Fruit fly (Drosophila melanogaster): Measurements from ENCODE around the gene CG33253.

The CG33253 gene

DNA sequence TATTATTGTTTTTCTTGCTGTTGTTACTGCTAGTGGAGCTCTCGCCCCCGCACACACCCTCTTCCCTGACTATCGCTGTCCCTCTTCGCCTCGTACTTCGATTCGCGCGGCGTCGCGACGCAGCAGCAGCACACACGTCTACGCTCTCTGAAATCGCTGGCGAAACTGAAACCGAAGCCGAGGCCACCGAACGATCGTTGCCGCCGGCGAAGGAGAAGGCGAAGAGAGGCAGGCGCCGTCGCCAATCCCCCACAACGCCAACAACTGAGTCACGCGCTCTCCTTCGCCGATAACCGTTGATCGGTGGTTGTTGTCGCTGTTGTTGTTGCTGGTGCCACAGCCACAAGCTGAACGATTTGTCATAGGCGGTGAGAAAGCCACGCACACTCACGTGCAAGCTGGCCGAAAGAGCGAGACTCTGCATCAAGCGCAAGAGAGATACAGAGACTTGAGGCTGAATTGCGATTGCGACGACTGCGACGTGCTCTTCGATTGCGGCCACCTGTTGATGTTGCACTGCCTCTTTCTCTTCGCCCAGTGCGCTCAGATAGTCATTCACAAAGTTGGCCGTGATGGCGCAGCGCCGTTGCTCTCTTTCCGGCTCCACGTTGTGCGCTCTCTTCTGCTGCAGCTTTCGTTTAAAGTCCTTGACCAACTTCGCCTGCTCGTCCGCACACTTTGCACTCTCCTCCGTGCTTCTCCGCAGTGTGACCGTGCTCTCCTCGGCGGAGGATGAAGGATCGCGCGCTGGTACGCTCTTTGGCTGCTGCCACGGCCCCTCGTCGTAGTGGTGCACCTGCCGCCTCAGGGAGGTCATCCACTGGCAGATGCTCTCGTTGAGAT, 29.7 kb upstream of the CG33253 start (continued):
- TF ChIP-seq CG34376 (GFP tag; optimal IDR thresholded peaks at IDR 0.05) (peak; percentile 61), Optix (GFP tag; IDR thresholded peaks at IDR 0.05) (no peak), odd (GFP tag; optimal IDR thresholded peaks at IDR 0.05) (no peak), C15 (GFP tag; IDR thresholded peaks at IDR 0.05) (no peak), CG17912 (GFP tag; optimal IDR thresholded peaks at IDR 0.05) (no peak), Atf3 (GFP tag; optimal IDR thresholded peaks at IDR 0.05) (no peak)

DNA sequence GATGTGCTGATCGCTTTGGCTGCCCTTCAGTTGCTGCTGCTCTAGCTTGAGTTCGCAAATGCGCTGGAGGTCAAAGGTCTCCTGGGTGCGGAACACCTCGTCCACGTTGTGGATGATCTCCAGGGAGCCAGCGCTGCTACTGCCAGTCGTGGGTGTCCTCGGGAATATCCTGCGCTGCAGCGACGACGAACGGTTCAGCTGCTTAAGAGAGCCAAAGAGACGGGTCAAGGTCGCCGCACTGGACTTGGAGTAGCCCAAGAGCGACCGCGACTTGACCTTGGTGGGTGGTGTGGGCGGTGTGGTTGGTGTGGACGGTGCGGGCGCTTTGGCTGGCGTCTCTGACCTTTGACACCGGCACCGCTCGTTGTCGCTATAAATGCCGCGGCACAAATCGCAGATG, 29.0 kb upstream of the CG33253 start:
- TF ChIP-seq Hr78 (GFP tag; optimal IDR thresholded peaks at IDR 0.05): peak in 1 of 2 experiments; percentile 95
- TF ChIP-seq abd-A (tag; optimal IDR thresholded peaks at IDR 0.05): no peak

dm6 chrX:19154998-19155397, 28.2 kb upstream of the CG33253 start:
- peak; percentile 86 for TF ChIP-seq CG8089 (GFP tag; optimal IDR thresholded peaks at IDR 0.05)
- TF ChIP-seq vvl (GFP tag; IDR thresholded peaks at IDR 0.05): peak; percentile 95
- TF ChIP-seq CG2889 (GFP tag; IDR thresholded peaks at IDR 0.05): peak; percentile 61; the same call in 1 of the 3 replicates
- TF ChIP-seq otp (GFP tag; IDR thresholded peaks at IDR 0.05): peak; percentile 93
- TF ChIP-seq CG18476 (GFP tag; optimal IDR thresholded peaks at IDR 0.05): peak; percentile 65
- peak; percentile 28 for TF ChIP-seq CG9797 (GFP tag; optimal IDR thresholded peaks at IDR 0.05)
- TF ChIP-seq CG33213 (GFP tag; optimal IDR thresholded peaks at IDR 0.05): peak; percentile 83
- TF ChIP-seq odd (GFP tag; optimal IDR thresholded peaks at IDR 0.05): peak; percentile 63
- peak; percentile 88 for TF ChIP-seq sim (GFP tag; IDR thresholded peaks at IDR 0.05)
- TF ChIP-seq CG13775 (GFP tag; optimal IDR thresholded peaks at IDR 0.05): peak; percentile 84
- peak in 1 of 3 experiments; percentile 94 for TF ChIP-seq lola (GFP tag; optimal IDR thresholded peaks at IDR 0.05)
- TF ChIP-seq gfzf (GFP tag; optimal IDR thresholded peaks at IDR 0.05): no peak
- TF ChIP-seq Bdp1 (GFP tag; optimal IDR thresholded peaks at IDR 0.05): peak; percentile 56
- TF ChIP-seq Doc3 (GFP tag; IDR thresholded peaks at IDR 0.05; ENCODE audit: partially characterized antibody): no peak
- TF ChIP-seq tx (GFP tag; optimal IDR thresholded peaks at IDR 0.05): peak; percentile 74
- TF ChIP-seq corto (GFP tag; optimal IDR thresholded peaks at IDR 0.05): peak; percentile 82
- TF ChIP-seq CG6689 (GFP tag; IDR thresholded peaks at IDR 0.05): peak; percentile 83
- peak; percentile 70 for TF ChIP-seq stc (GFP tag; IDR thresholded peaks at IDR 0.05)
- TF ChIP-seq Dad (GFP tag; optimal IDR thresholded peaks at IDR 0.05): peak; percentile 89
- TF ChIP-seq CG4404 (GFP tag; IDR thresholded peaks at IDR 0.05): peak; percentile 88
- peak; percentile 81 for TF ChIP-seq CG3163 (GFP tag; optimal IDR thresholded peaks at IDR 0.05)
- TF ChIP-seq Elba2 (GFP tag; optimal IDR thresholded peaks at IDR 0.05): peak; percentile 29
- no peak for TF ChIP-seq knrl (GFP tag; IDR thresholded peaks at IDR 0.05; ENCODE audit: partially characterized antibody)
- peak; percentile 90 for TF ChIP-seq NC2β (GFP tag; optimal IDR thresholded peaks at IDR 0.05)
- peak; percentile 94 for TF ChIP-seq CG9727 (GFP tag; optimal IDR thresholded peaks at IDR 0.05)
- TF ChIP-seq CG14050 (GFP tag; IDR thresholded peaks at IDR 0.05): peak; percentile 55; the same call in 1 of the 3 replicates
- no peak for TF ChIP-seq CG1832 (GFP tag; optimal IDR thresholded peaks at IDR 0.05)
- peak; percentile 67 for TF ChIP-seq CG12659 (GFP tag; optimal IDR thresholded peaks at IDR 0.05)
- no peak for TF ChIP-seq Dbx (GFP tag; IDR thresholded peaks at IDR 0.05)
- peak; percentile 92 to 94 for TF ChIP-seq chif (GFP tag; optimal IDR thresholded peaks at IDR 0.05)
- TF ChIP-seq exex (tag; optimal IDR thresholded peaks at IDR 0.05): no peak
- no peak for TF ChIP-seq gsb (GFP tag; IDR thresholded peaks at IDR 0.05)
- peak; percentile 74 for TF ChIP-seq CG10366 (GFP tag; IDR thresholded peaks at IDR 0.05)
- TF ChIP-seq CG31224 (GFP tag; IDR thresholded peaks at IDR 0.05): peak; percentile 34; the same call in 1 of the 2 replicates
- TF ChIP-seq Meics (GFP tag; optimal IDR thresholded peaks at IDR 0.05): peak; percentile 48
- TF ChIP-seq bcd (GFP tag; optimal IDR thresholded peaks at IDR 0.05): peak; percentile 80
- TF ChIP-seq Poxn (GFP tag; IDR thresholded peaks at IDR 0.05): no peak
- peak; percentile 45 for TF ChIP-seq CG10431 (GFP tag; optimal IDR thresholded peaks at IDR 0.05)
- peak; percentile 71 for TF ChIP-seq NfI (GFP tag; optimal IDR thresholded peaks at IDR 0.05)

Data from whole organism, embryonic.